Fruit fly (Drosophila melanogaster): ENCODE data around the gene ome.

Gene ome

DNA sequence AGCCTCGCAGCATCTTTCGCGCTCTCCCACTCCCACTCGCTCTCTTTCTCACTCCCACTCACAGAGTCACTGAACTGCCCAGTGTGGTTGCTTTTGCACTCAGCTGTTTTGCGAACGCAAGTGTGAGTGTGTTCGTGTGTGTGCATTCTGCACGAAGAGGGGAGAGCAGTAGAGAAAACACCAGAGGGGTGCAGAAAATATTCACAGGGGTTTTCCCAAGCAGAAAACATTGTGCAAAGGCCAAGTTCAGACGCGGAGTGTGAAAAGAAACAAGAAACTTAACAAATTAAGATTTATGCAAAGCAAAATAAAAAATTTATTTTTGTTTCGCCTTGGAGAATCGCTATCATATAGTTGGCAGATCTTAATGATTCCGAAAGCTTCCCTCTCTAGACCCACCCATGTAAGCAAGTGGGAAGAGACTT lies 112.9 kb downstream of the ome start (continued):
- TF ChIP-seq CG16813 (GFP tag; IDR thresholded peaks at IDR 0.05; ENCODE audit: partially characterized antibody) (no peak), sisA (GFP tag; IDR thresholded peaks at IDR 0.05) (peak; percentile 33; the same call in 1 of the 2 replicates), nerfin-2 (GFP tag; IDR thresholded peaks at IDR 0.05; ENCODE audit: partially characterized antibody) (no peak), ttk (GFP tag; IDR thresholded peaks at IDR 0.05) (peak; percentile 35; the same call in 1 of the 2 replicates), nom (GFP tag; optimal IDR thresholded peaks at IDR 0.05) (peak; percentile 59), CG17359 (tag; optimal IDR thresholded peaks at IDR 0.05) (no peak), CG2120 (GFP tag; optimal IDR thresholded peaks at IDR 0.05) (peak; percentile 19), Antp (GFP tag; optimal IDR thresholded peaks at IDR 0.05) (no peak), CG17186 (GFP tag; optimal IDR thresholded peaks at IDR 0.05) (no peak), bsh (GFP tag; optimal IDR thresholded peaks at IDR 0.05) (peak in 1 of 2 experiments; percentile 27), tio (GFP tag; optimal IDR thresholded peaks at IDR 0.05) (peak; percentile 32), HLH3B (GFP tag; IDR thresholded peaks at IDR 0.05) (0 out of 2 replicates have a peak, but pooled peaks have one; percentile 27), CG9215 (GFP tag; IDR thresholded peaks at IDR 0.05) (peak; percentile 33; the same call in 1 of the 2 replicates), Awh (GFP tag; IDR thresholded peaks at IDR 0.05) (no peak), maf-S (GFP tag; optimal IDR thresholded peaks at IDR 0.05) (peak; percentile 34), BtbVII (GFP tag; optimal IDR thresholded peaks at IDR 0.05) (no peak), cg (GFP tag; optimal IDR thresholded peaks at IDR 0.05) (peak; percentile 76), danr (GFP tag; IDR thresholded peaks at IDR 0.05) (0 out of 2 replicates have a peak, but pooled peaks have one; percentile 20), peb (GFP tag; IDR thresholded peaks at IDR 0.05) (peak; percentile 50; the same call in 1 of the 2 replicates), gem (tag; optimal IDR thresholded peaks at IDR 0.05) (peak; percentile 24), cas (GFP tag; IDR thresholded peaks at IDR 0.05) (0 out of 2 replicates have a peak, but pooled peaks have one; percentile 5), Sry-β (GFP tag; optimal IDR thresholded peaks at IDR 0.05) (no peak), HHEX (GFP tag; optimal IDR thresholded peaks at IDR 0.05) (no peak), ci (GFP tag; IDR thresholded peaks at IDR 0.05) (peak; percentile 16; the same call in 1 of the 3 replicates), dmrt99B (tag; optimal IDR thresholded peaks at IDR 0.05) (peak; percentile 41), vnd (GFP tag; IDR thresholded peaks at IDR 0.05; ENCODE audit: partially characterized antibody) (no peak), ftz-f1 (GFP tag; optimal IDR thresholded peaks at IDR 0.05) (no peak), gro (GFP tag; optimal IDR thresholded peaks at IDR 0.05) (no peak), CG18599 (GFP tag; optimal IDR thresholded peaks at IDR 0.05) (peak; percentile 42), H15 (GFP tag; IDR thresholded peaks at IDR 0.05) (no peak), sens (GFP tag) (peak; percentile 30), CG17328 (GFP tag; IDR thresholded peaks at IDR 0.05) (no peak), al (GFP tag; IDR thresholded peaks at IDR 0.05) (0 out of 2 replicates have a peak, but pooled peaks have one; percentile 19), usp (GFP tag; optimal IDR thresholded peaks at IDR 0.05) (no peak), grau (tag; optimal IDR thresholded peaks at IDR 0.05) (no peak), ash1 (GFP tag; optimal IDR thresholded peaks at IDR 0.05) (no peak), kay (GFP tag; optimal IDR thresholded peaks at IDR 0.05) (no peak), CG9437 (GFP tag; optimal IDR thresholded peaks at IDR 0.05) (no peak), lbe (GFP tag; optimal IDR thresholded peaks at IDR 0.05) (peak; percentile 5), ind (GFP tag; optimal IDR thresholded peaks at IDR 0.05) (peak; percentile 31), lab (GFP tag; optimal IDR thresholded peaks at IDR 0.05) (peak; percentile 51), dimm (GFP tag; IDR thresholded peaks at IDR 0.05) (no peak), ewg (GFP tag; optimal IDR thresholded peaks at IDR 0.05) (no peak), CG32532 (GFP tag; IDR thresholded peaks at IDR 0.05) (peak; percentile 49), Side (GFP tag; optimal IDR thresholded peaks at IDR 0.05) (no peak), run (tag; optimal IDR thresholded peaks at IDR 0.05) (no peak), Rfx (GFP tag; IDR thresholded peaks at IDR 0.05) (peak; percentile 53), CG15479 (GFP tag; optimal IDR thresholded peaks at IDR 0.05) (peak; percentile 89), crc (GFP tag; optimal IDR thresholded peaks at IDR 0.05) (peak; percentile 1), CG10366 (GFP tag; IDR thresholded peaks at IDR 0.05) (peak; percentile 31), lilli (GFP tag; optimal IDR thresholded peaks at IDR 0.05) (no peak)

All from whole organism, embryonic.